Worm (Caenorhabditis elegans): ENCODE measurements around the gene ehn-3.

The ehn-3 gene

ce11 chrIV:5391507-5392057, 27.4 kb downstream of the ehn-3 start, which contains the start of the genes htp-1 and ZK616.5:
Gene htp-1, minus strand, starts transcription at chrIV:5391557.
Gene ZK616.5, plus strand, starts transcription at chrIV:5391929.
- TF ChIP-seq ama-1 (optimal IDR thresholded peaks at IDR 0.05): no peak
- TF ChIP-seq ceh-13 (GFP tag; optimal IDR thresholded peaks at IDR 0.05): no peak
- no peak for TF ChIP-seq sea-1 (GFP tag; conservative IDR thresholded peaks at IDR 0.05)
- no peak for TF ChIP-seq tra-4 (tag; optimal IDR thresholded peaks at IDR 0.05)
- no peak for TF ChIP-seq pes-1 (GFP tag; IDR thresholded peaks at IDR 0.05)
- TF ChIP-seq B0310.2 (tag; optimal IDR thresholded peaks at IDR 0.05): no peak
- TF ChIP-seq tbx-37 (GFP tag; conservative IDR thresholded peaks at IDR 0.05): no peak
- no peak for TF ChIP-seq hmg-4 (GFP tag; optimal IDR thresholded peaks at IDR 0.05)
- TF ChIP-seq flt-1 (GFP tag; IDR thresholded peaks at IDR 0.05): no peak

ce11 chrIV:5389951-5390350, 29.1 kb downstream of the ehn-3 start:
- TF ChIP-seq ets-7 (tag; optimal IDR thresholded peaks at IDR 0.05): no peak
- no peak for TF ChIP-seq sea-1 (GFP tag; conservative IDR thresholded peaks at IDR 0.05)
- TF ChIP-seq aly-1 (tag; optimal IDR thresholded peaks at IDR 0.05): no peak
- no peak for TF ChIP-seq tbx-37 (GFP tag; conservative IDR thresholded peaks at IDR 0.05)
- TF ChIP-seq hnd-1 (tag; optimal IDR thresholded peaks at IDR 0.05): no peak
- TF ChIP-seq tra-4 (tag; optimal IDR thresholded peaks at IDR 0.05): no peak
- no peak for TF ChIP-seq tbx-11 (GFP tag; IDR thresholded peaks at IDR 0.05)
- no peak for TF ChIP-seq ama-1 (optimal IDR thresholded peaks at IDR 0.05)
- no peak for TF ChIP-seq F13C5.2 (tag; optimal IDR thresholded peaks at IDR 0.05)
- TF ChIP-seq ceh-36 (tag; optimal IDR thresholded peaks at IDR 0.05): no peak
- no peak for TF ChIP-seq ceh-13 (GFP tag; optimal IDR thresholded peaks at IDR 0.05)
- TF ChIP-seq hmbx-1 (tag; optimal IDR thresholded peaks at IDR 0.05): no peak
- TF ChIP-seq pes-1 (GFP tag; IDR thresholded peaks at IDR 0.05): no peak
- no peak for TF ChIP-seq hmg-4 (GFP tag; optimal IDR thresholded peaks at IDR 0.05)
- TF ChIP-seq scrt-1 (GFP tag; IDR thresholded peaks at IDR 0.05): no peak

DNA sequence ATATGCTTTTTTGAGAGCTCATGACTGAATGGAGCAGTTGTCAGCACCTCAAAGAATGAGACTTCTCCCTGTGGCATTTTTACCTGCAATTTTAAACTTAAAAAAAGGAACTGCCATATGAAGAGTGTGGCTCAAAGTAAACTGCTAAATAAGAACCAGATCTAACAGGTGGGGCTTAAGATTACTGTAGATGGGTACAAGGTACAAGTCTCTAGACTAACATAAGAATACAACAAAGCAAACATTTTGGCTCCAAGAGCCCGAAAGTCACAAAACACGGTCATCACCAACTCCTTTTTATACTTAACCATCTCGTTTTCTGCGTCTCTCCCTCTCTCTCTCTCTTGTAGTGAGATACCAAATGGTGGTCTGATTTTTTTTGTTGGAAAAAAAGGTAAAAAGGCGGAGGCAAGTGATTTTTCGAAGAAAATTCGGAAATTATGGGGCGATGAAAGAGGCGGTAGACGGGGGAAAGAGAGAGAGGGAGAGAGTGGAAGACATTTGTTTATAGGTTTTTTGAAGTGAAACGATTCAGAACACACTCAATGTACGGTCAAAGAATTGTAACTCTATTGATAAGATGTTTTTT, 30.5 kb downstream of the ehn-3 start, which contains the start of gene elo-6:
Gene elo-6 (minus strand): TSS at position 83 of the 589 bp plus-strand sequence.
- no peak for TF ChIP-seq hmbx-1 (tag; optimal IDR thresholded peaks at IDR 0.05)
- TF ChIP-seq B0310.2 (tag; optimal IDR thresholded peaks at IDR 0.05): no peak
- TF ChIP-seq sea-1 (GFP tag; conservative IDR thresholded peaks at IDR 0.05): no peak
- TF ChIP-seq ama-1 (optimal IDR thresholded peaks at IDR 0.05): no peak
- no peak for TF ChIP-seq scrt-1 (GFP tag; IDR thresholded peaks at IDR 0.05)
- TF ChIP-seq hnd-1 (tag; optimal IDR thresholded peaks at IDR 0.05): no peak
- TF ChIP-seq pes-1 (GFP tag; IDR thresholded peaks at IDR 0.05): no peak
- no peak for TF ChIP-seq tbx-37 (GFP tag; conservative IDR thresholded peaks at IDR 0.05)
- no peak for TF ChIP-seq aly-1 (tag; optimal IDR thresholded peaks at IDR 0.05)
- TF ChIP-seq ceh-36 (tag; optimal IDR thresholded peaks at IDR 0.05): no peak
- no peak for TF ChIP-seq ceh-13 (GFP tag; optimal IDR thresholded peaks at IDR 0.05)
- no peak for TF ChIP-seq hmg-4 (GFP tag; optimal IDR thresholded peaks at IDR 0.05)
- TF ChIP-seq tbx-11 (GFP tag; IDR thresholded peaks at IDR 0.05): no peak
- TF ChIP-seq flt-1 (GFP tag; IDR thresholded peaks at IDR 0.05): no peak
- TF ChIP-seq F13C5.2 (tag; optimal IDR thresholded peaks at IDR 0.05): no peak
- TF ChIP-seq tra-4 (tag; optimal IDR thresholded peaks at IDR 0.05): no peak
- no peak for TF ChIP-seq ets-7 (tag; optimal IDR thresholded peaks at IDR 0.05)

- TF ChIP-seq tbx-37 (GFP tag; conservative IDR thresholded peaks at IDR 0.05) (no peak), ets-7 (tag; optimal IDR thresholded peaks at IDR 0.05) (no peak), sea-1 (GFP tag; conservative IDR thresholded peaks at IDR 0.05) (no peak), flt-1 (GFP tag; IDR thresholded peaks at IDR 0.05) (no peak), tra-4 (tag; optimal IDR thresholded peaks at IDR 0.05) (no peak), F13C5.2 (tag; optimal IDR thresholded peaks at IDR 0.05) (no peak), hmg-4 (GFP tag; optimal IDR thresholded peaks at IDR 0.05) (no peak), pes-1 (GFP tag; IDR thresholded peaks at IDR 0.05) (no peak), ama-1 (optimal IDR thresholded peaks at IDR 0.05) (no peak), aly-1 (tag; optimal IDR thresholded peaks at IDR 0.05) (no peak)
Observed at ce11 chrIV:5385020-5385419, 34.0 kb downstream of the ehn-3 start, which contains the start of gene F41H10.12. Gene F41H10.12, plus strand, starts transcription at chrIV:5385320.

DNA sequence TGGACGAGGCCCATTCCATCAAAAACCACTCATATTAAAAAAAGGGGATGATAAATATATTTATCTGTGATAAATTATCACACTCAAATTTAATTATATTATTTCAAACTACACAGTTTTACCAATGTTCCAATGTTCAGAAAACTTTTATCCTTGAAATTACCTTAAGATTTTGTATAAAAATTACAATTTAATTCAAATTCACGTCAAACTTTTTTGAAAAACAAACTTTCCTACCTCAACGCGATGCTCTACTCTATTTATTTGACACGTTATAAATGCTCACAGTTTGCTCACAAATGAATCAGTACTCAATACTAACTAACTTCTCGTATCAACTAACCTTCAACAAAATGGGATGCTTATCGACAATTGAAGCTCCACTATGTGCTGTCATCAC, 36.4 kb downstream of the ehn-3 start, which contains the start of gene F41H10.1:
Gene F41H10.1 (plus strand): TSS at position 301 of the 400 bp plus-strand sequence.
- TF ChIP-seq hmg-4 (GFP tag; optimal IDR thresholded peaks at IDR 0.05) (no peak), hnd-1 (tag; optimal IDR thresholded peaks at IDR 0.05) (no peak), sea-1 (GFP tag; conservative IDR thresholded peaks at IDR 0.05) (no peak), aly-1 (tag; optimal IDR thresholded peaks at IDR 0.05) (no peak), ama-1 (optimal IDR thresholded peaks at IDR 0.05) (no peak)

DNA sequence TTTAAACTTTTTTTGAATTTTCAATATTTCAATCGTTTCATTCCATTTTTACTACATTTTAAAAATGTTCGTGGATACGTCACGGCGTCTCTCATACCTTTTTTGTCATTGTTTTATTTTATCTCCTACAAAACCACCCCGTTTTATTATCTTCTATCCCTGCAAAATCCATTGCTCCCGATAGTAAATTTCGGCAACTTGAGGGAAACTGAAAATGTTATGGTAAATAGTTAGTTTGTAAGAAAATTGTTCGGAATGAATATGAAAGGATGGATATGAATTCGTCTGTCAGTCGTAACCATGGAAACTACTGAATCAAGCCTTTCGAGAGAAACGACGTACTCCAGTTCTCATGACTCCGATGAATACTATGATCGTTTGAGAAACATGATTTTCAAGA, 37.7 kb downstream of the ehn-3 start, which contains the start of gene F41H10.2:
Gene F41H10.2 (plus strand): TSS at position 301 of the 400 bp plus-strand sequence.
- TF ChIP-seq ceh-13 (GFP tag; optimal IDR thresholded peaks at IDR 0.05): no peak
- TF ChIP-seq aly-1 (tag; optimal IDR thresholded peaks at IDR 0.05): no peak
- no peak for TF ChIP-seq tbx-11 (GFP tag; IDR thresholded peaks at IDR 0.05)
- TF ChIP-seq hnd-1 (tag; optimal IDR thresholded peaks at IDR 0.05): no peak

ce11 chrIV:5380140-5380539, 38.9 kb downstream of the ehn-3 start:
- TF ChIP-seq tra-4 (tag; optimal IDR thresholded peaks at IDR 0.05) (no peak), F13C5.2 (tag; optimal IDR thresholded peaks at IDR 0.05) (no peak), ama-1 (optimal IDR thresholded peaks at IDR 0.05) (no peak), tbx-11 (GFP tag; IDR thresholded peaks at IDR 0.05) (no peak), hmbx-1 (tag; optimal IDR thresholded peaks at IDR 0.05) (no peak), flt-1 (GFP tag; IDR thresholded peaks at IDR 0.05) (no peak), B0310.2 (tag; optimal IDR thresholded peaks at IDR 0.05) (no peak), hnd-1 (tag; optimal IDR thresholded peaks at IDR 0.05) (no peak)

DNA sequence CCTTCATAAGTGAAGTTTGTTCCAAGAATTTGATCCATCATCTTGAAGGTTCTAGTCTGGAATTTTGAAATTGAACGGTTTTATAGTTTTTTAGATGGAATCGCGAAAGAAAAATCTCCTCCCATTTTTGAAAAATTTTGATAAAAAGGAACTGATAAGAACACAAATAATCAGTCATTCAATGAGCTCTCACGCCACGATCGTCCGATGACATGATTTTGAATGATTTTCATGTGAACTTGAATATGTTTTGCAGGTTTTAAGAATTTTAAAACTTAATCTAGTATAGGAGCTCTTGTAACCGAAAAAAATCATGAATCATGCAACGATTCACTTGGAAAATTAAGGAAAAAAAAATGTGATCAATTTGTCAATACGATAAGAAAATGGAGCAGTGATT, 42.0 kb downstream of the ehn-3 start, which contains the start of gene elo-5:
Gene elo-5 (minus strand): TSS at position 56 of the 400 bp plus-strand sequence.
- no peak for TF ChIP-seq aly-1 (tag; optimal IDR thresholded peaks at IDR 0.05)
- no peak for TF ChIP-seq sea-1 (GFP tag; conservative IDR thresholded peaks at IDR 0.05)
- TF ChIP-seq ama-1 (optimal IDR thresholded peaks at IDR 0.05): no peak
- no peak for TF ChIP-seq pes-1 (GFP tag; IDR thresholded peaks at IDR 0.05)
- no peak for TF ChIP-seq hnd-1 (tag; optimal IDR thresholded peaks at IDR 0.05)
- no peak for TF ChIP-seq scrt-1 (GFP tag; IDR thresholded peaks at IDR 0.05)
- TF ChIP-seq hmbx-1 (tag; optimal IDR thresholded peaks at IDR 0.05): no peak
- TF ChIP-seq ets-7 (tag; optimal IDR thresholded peaks at IDR 0.05): no peak
